Worm (Caenorhabditis elegans) whole organism, young adult: ENCODE measurements around the gene srw-67.

Source experiments
- F23B12.7 ChIP-seq: sonication (generic microtip); optimal IDR thresholded peaks from 2 replicates; lab custom pipeline; 2017; ENCODE audit warnings: missing genetic modification characterization, mild to moderate bottlenecking, missing compliant biosample characterization, antibody characterized with exemption, moderate library complexity; ENCODE audit not compliant: insufficient read depth
- F33H1.4 ChIP-seq: fragments of 200-800 bp; sonication (Bioruptor generic); IDR thresholded peaks from 2 replicates; pipeline ENCODE4 v1.3.6; 2022; ENCODE audit warnings: missing genetic modification reagents, missing genetic modification characterization, missing compliant biosample characterization
- F39B2.1 ChIP-seq: fragments of 200-800 bp; sonication (Bioruptor generic); IDR thresholded peaks from 2 replicates; pipeline ENCODE4 v1.3.6; 2022; ENCODE audit warnings: missing genetic modification reagents, missing genetic modification characterization, missing compliant biosample characterization
- F49E8.2 ChIP-seq: sonication (generic microtip); optimal IDR thresholded peaks from 3 replicates; lab custom pipeline; 2017; ENCODE audit warnings: missing genetic modification characterization, mild to moderate bottlenecking, missing compliant biosample characterization, antibody characterized with exemption, moderate library complexity; ENCODE audit not compliant: insufficient read depth
- F57C9.4 ChIP-seq: sonication (generic microtip); optimal IDR thresholded peaks from 2 replicates; lab custom pipeline; 2017; ENCODE audit warnings: mild to moderate bottlenecking, missing genetic modification characterization, missing compliant biosample characterization
- Y79H2A.3 ChIP-seq: fragments of 200-800 bp; sonication (Bioruptor generic); conservative IDR thresholded peaks from 2 replicates; pipeline ENCODE4 v1.3.6; 2022; ENCODE audit warnings: missing genetic modification reagents, missing genetic modification characterization, missing compliant biosample characterization
- aptf-3 ChIP-seq: fragments of 200-800 bp; sonication (Bioruptor generic); IDR thresholded peaks from 2 replicates; pipeline ENCODE4 v1.3.6; 2022; ENCODE audit warnings: missing genetic modification characterization, missing compliant biosample characterization
- cebp-1 ChIP-seq, 2 experiments: fragments of 200-800 bp in 1 of 2; sonication (Bioruptor generic) in 1 of 2; sonication (generic microtip) in 1 of 2; IDR thresholded peaks in 1 of 2; optimal IDR thresholded peaks in 1 of 2; 2 replicates each; pipeline versions ENCODE4 v1.3.6 to Lab custom; 2017 to 2022; ENCODE audit warnings: missing compliant biosample characterization in 2 of 2, missing genetic modification characterization in 2 of 2, mild to moderate bottlenecking in 1 of 2, missing genetic modification reagents in 1 of 2, moderate library complexity in 1 of 2
- ceh-79 ChIP-seq: sonication (generic microtip); optimal IDR thresholded peaks from 2 replicates; lab custom pipeline; 2017; ENCODE audit warnings: mild to moderate bottlenecking, missing genetic modification characterization, missing compliant biosample characterization
- dpff-1 ChIP-seq: sonication (generic microtip); optimal IDR thresholded peaks from 2 replicates; lab custom pipeline; 2017; ENCODE audit warnings: mild to moderate bottlenecking, missing genetic modification characterization, missing compliant biosample characterization
- egrh-3 ChIP-seq: fragments of 200-800 bp; sonication (Bioruptor generic); IDR thresholded peaks from 2 replicates; pipeline ENCODE4 v1.3.6; 2022; ENCODE audit warnings: missing genetic modification reagents, missing genetic modification characterization, missing compliant biosample characterization
- hmg-1.2 ChIP-seq: fragments of 200-800 bp; sonication (Bioruptor generic); IDR thresholded peaks from 2 replicates; pipeline ENCODE4 v1.3.6; 2022; ENCODE audit warnings: missing genetic modification reagents, missing genetic modification characterization, missing compliant biosample characterization
- hrde-1 ChIP-seq: sonication (generic microtip); optimal IDR thresholded peaks from 2 replicates; lab custom pipeline; 2016; ENCODE audit warnings: missing genetic modification characterization, mild to moderate bottlenecking, missing compliant biosample characterization, moderate library complexity, missing genotype, missing genetic modification reagents, borderline replicate concordance
- hsf-1 ChIP-seq: fragments of 200-800 bp; sonication (Bioruptor generic); IDR thresholded peaks from 2 replicates; pipeline ENCODE4 v1.3.6; 2022; ENCODE audit warnings: missing genetic modification reagents, missing genetic modification characterization, missing compliant biosample characterization
- let-526 ChIP-seq: fragments of 200-800 bp; sonication (Bioruptor generic); IDR thresholded peaks from 2 replicates; pipeline ENCODE4 v1.3.6; 2022; ENCODE audit warnings: missing genetic modification reagents, missing genetic modification characterization, missing compliant biosample characterization
- lin-40 ChIP-seq: sonication (generic microtip); optimal IDR thresholded peaks from 2 replicates; lab custom pipeline; 2016; ENCODE audit warnings: missing genetic modification characterization, mild to moderate bottlenecking, missing compliant biosample characterization, missing genotype, missing genetic modification reagents
- lsl-1 ChIP-seq: fragments of 200-800 bp; sonication (Bioruptor generic); optimal IDR thresholded peaks from 2 replicates; lab custom pipeline; 2018; ENCODE audit warnings: mild to moderate bottlenecking, missing genetic modification characterization, moderate library complexity, missing compliant biosample characterization
- madf-10 ChIP-seq: sonication (generic microtip); optimal IDR thresholded peaks from 2 replicates; lab custom pipeline; 2016; ENCODE audit warnings: mild to moderate bottlenecking, missing genetic modification characterization, missing compliant biosample characterization
- madf-3 ChIP-seq: fragments of 200-800 bp; sonication (Bioruptor generic); IDR thresholded peaks from 2 replicates; pipeline ENCODE4 v1.3.6; 2022; ENCODE audit warnings: missing genetic modification reagents, missing genetic modification characterization, missing compliant biosample characterization
- mcd-1 ChIP-seq: fragments of 200-800 bp; sonication (Bioruptor generic); IDR thresholded peaks from 2 replicates; pipeline ENCODE4 v1.3.6; 2022; ENCODE audit warnings: missing genetic modification reagents, missing genetic modification characterization, missing compliant biosample characterization
- nfya-1 ChIP-seq: sonication (generic microtip); optimal IDR thresholded peaks from 2 replicates; lab custom pipeline; 2017; ENCODE audit warnings: antibody characterized with exemption, missing compliant biosample characterization, missing genetic modification characterization, borderline replicate concordance; ENCODE audit not compliant: insufficient read depth
- nfyb-1 ChIP-seq: fragments of 200-800 bp; sonication (Bioruptor generic); IDR thresholded peaks from 2 replicates; pipeline ENCODE4 v1.3.6; 2022; ENCODE audit warnings: missing genetic modification reagents, missing genetic modification characterization, missing compliant biosample characterization
- pbrm-1 ChIP-seq: fragments of 200-800 bp; sonication (Bioruptor generic); IDR thresholded peaks from 2 replicates; pipeline ENCODE4 v1.3.6; 2022; ENCODE audit warnings: missing genetic modification reagents, missing genetic modification characterization, missing compliant biosample characterization
- pha-4 ChIP-seq: fragments of 150-350 bp; sonication (generic microtip); optimal IDR thresholded peaks from 2 replicates; lab custom pipeline; 2014; ENCODE audit warnings: missing biosample characterization, missing genetic modification reagents, missing genetic modification characterization
- rpc-1 ChIP-seq, 2 experiments: fragments of 150-350 bp in 1 of 2; sonication (generic microtip) in 1 of 2; optimal IDR thresholded peaks; 2 replicates each; lab custom pipeline; 2014 to 2018; ENCODE audit warnings: missing biosample characterization in 1 of 2, missing genetic modification characterization in 1 of 2, missing genetic modification reagents in 1 of 2, missing genotype in 1 of 2
- snpc-1.3 ChIP-seq: sonication (generic microtip); optimal IDR thresholded peaks from 2 replicates; lab custom pipeline; 2017; ENCODE audit warnings: missing genetic modification characterization, mild to moderate bottlenecking, missing compliant biosample characterization, antibody characterized with exemption, moderate library complexity, missing genotype, missing genetic modification reagents; ENCODE audit not compliant: insufficient read depth
- snpc-4 ChIP-seq, 5 experiments: fragments of 150-350 bp in 1 of 5; sonication (generic microtip) in 4 of 5; optimal IDR thresholded peaks; 2 replicates each; lab custom pipeline; 2014 to 2018; ENCODE audit warnings: missing genetic modification characterization in 5 of 5, missing biosample characterization in 3 of 5, antibody characterized with exemption in 2 of 5, mild to moderate bottlenecking in 2 of 5, missing compliant biosample characterization in 2 of 5, missing genotype in 2 of 5, moderate library complexity in 2 of 5, missing genetic modification reagents in 1 of 5
- unc-130 ChIP-seq: sonication (generic microtip); optimal IDR thresholded peaks from 2 replicates; lab custom pipeline; 2016; ENCODE audit warnings: missing genetic modification reagents, missing genetic modification characterization, missing compliant biosample characterization

Gene srw-67

ce11 chrV:7444331-7444730 lies 26.9 kb downstream of the srw-67 start, which contains the start of gene nhr-141:
nhr-141 (plus strand) TSS chrV:7444661.
- peak; percentile 55 for TF ChIP-seq egrh-3 (GFP tag; lab: Robert Waterston, UW)
- TF ChIP-seq madf-3 (GFP tag; lab: Robert Waterston, UW), result peak; percentile 65; the same call in 1 of the 2 replicates

- no peak for TF ChIP-seq cebp-1 (GFP tag; IDR thresholded peaks at IDR 0.05; lab: Robert Waterston, UW)
- peak; percentile 4 for TF ChIP-seq cebp-1 (tag; optimal IDR thresholded peaks at IDR 0.05; lab: Kevin White, UChicago)
- no peak for TF ChIP-seq Y79H2A.3 (GFP tag; lab: Robert Waterston, UW)
Observed at ce11 chrV:7446965-7447364, 29.5 kb downstream of the srw-67 start, which contains the start of gene F25E5.5. F25E5.5 (plus strand) TSS chrV:7447265.

- no peak for TF ChIP-seq pha-4
- no peak for TF ChIP-seq nfya-1 (tag; lab: Kevin White, UChicago)
- no peak for TF ChIP-seq dpff-1 (tag; lab: Kevin White, UChicago)
- TF ChIP-seq lin-40 (tag; lab: Kevin White, UChicago), result no peak
- no peak for TF ChIP-seq madf-3 (GFP tag; lab: Robert Waterston, UW)
- no peak for TF ChIP-seq F33H1.4 (GFP tag; lab: Robert Waterston, UW)
- no peak for TF ChIP-seq lsl-1 (GFP tag; lab: Kevin White, UChicago)
- TF ChIP-seq aptf-3, result no peak
- TF ChIP-seq rpc-1 (optimal IDR thresholded peaks at IDR 0.05; lab: Kevin White, UChicago), result no peak
- no peak for TF ChIP-seq rpc-1 (tag; optimal IDR thresholded peaks at IDR 0.05; lab: Kevin White, UChicago)
- no peak for TF ChIP-seq mcd-1 (GFP tag; lab: Robert Waterston, UW)
Observed at ce11 chrV:7449303-7449827, 31.9 kb downstream of the srw-67 start, which contains the start of gene try-12. try-12 (plus strand) TSS chrV:7449353.

- TF ChIP-seq F23B12.7, result no peak
- no peak for TF ChIP-seq madf-10 (tag; lab: Kevin White, UChicago)
- no peak for TF ChIP-seq F57C9.4
- no peak for TF ChIP-seq snpc-4 (GFP tag; optimal IDR thresholded peaks at IDR 0.05; lab: Kevin White, UChicago)
- TF ChIP-seq snpc-4 (tag; optimal IDR thresholded peaks at IDR 0.05; lab: Kevin White, UChicago), result no peak
- no peak for TF ChIP-seq nfyb-1 (GFP tag; lab: Robert Waterston, UW)
- TF ChIP-seq snpc-1.3, result no peak
- TF ChIP-seq ceh-79 (tag; lab: Kevin White, UChicago), result no peak
- TF ChIP-seq, all 124 proteins: peak for 0
Observed at ce11 chrV:7451421-7451820, 34.0 kb downstream of the srw-67 start, which contains the start of gene try-11. try-11 (plus strand) TSS chrV:7451721.

- no peak for TF ChIP-seq pbrm-1 (GFP tag; lab: Robert Waterston, UW)
- TF ChIP-seq hsf-1 (GFP tag; lab: Robert Waterston, UW), result no peak
- no peak for TF ChIP-seq hrde-1
- no peak for TF ChIP-seq hmg-1.2
Observed at ce11 chrV:7454236-7454635, 36.8 kb downstream of the srw-67 start, which contains the start of gene try-8. try-8 (minus strand) TSS chrV:7454336.

ce11 chrV:7455008-7455407 lies 37.5 kb downstream of the srw-67 start, which contains the start of gene F25E5.2:
F25E5.2 (plus strand) TSS chrV:7455308.
- no peak for TF ChIP-seq F49E8.2
- no peak for TF ChIP-seq let-526 (GFP tag; lab: Robert Waterston, UW)
- TF ChIP-seq egrh-3 (GFP tag; lab: Robert Waterston, UW), result no peak
- TF ChIP-seq snpc-1.3, result no peak
- TF ChIP-seq F39B2.1 (GFP tag; lab: Robert Waterston, UW), result no peak
- no peak for TF ChIP-seq unc-130
